Worm (Caenorhabditis elegans): ENCODE measurements around the gene C49F8.15.

DNA sequence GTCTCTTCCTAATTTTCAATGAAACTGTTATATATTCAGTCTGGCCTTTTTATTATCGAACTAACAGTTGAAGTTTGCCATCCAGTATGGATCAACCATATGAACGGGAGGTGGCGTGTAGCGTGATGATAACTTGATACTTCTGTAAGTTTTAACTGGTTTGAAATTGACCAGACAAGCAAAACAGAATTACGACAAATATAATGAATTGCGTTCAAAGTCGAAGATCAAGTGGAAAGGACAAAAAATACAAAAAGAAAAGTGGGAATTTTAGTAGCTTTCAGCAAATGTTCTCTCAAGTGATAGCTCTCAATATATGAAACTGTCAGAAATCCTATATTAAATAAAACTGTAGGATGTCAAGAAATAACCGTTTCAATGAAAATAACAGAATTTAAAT is 14.5 kb upstream of the C49F8.15 start, which contains the start of the genes C49F8.14 and gem-1:
- TF ChIP-seq ztf-11 (tag; optimal IDR thresholded peaks at IDR 0.05), result no peak
- no peak for TF ChIP-seq nhr-11 (tag; optimal IDR thresholded peaks at IDR 0.05)
- no peak for TF ChIP-seq hlh-4 (tag; optimal IDR thresholded peaks at IDR 0.05)
- TF ChIP-seq swsn-7 (tag; optimal IDR thresholded peaks at IDR 0.05), result no peak
- TF ChIP-seq hpl-2 (GFP tag; optimal IDR thresholded peaks at IDR 0.05), result no peak
- no peak for TF ChIP-seq nhr-90 (tag; optimal IDR thresholded peaks at IDR 0.05; ENCODE audit: poor library complexity)
- no peak for TF ChIP-seq ces-1 (GFP tag; optimal IDR thresholded peaks at IDR 0.05)
- no peak for TF ChIP-seq unc-98 (GFP tag; IDR thresholded peaks at IDR 0.05)
- no peak for TF ChIP-seq tbx-2 (tag; optimal IDR thresholded peaks at IDR 0.05)
- no peak for TF ChIP-seq ama-1 (optimal IDR thresholded peaks at IDR 0.05)
- no peak for TF ChIP-seq mab-9 (GFP tag; IDR thresholded peaks at IDR 0.05)
- no peak for TF ChIP-seq dpl-1 (GFP tag; optimal IDR thresholded peaks at IDR 0.05)
- no peak for TF ChIP-seq fos-1 (tag; optimal IDR thresholded peaks at IDR 0.05)
- no peak for TF ChIP-seq egl-27 (tag; optimal IDR thresholded peaks at IDR 0.05)
